Worm (Caenorhabditis elegans) whole organism, midembryonic: ENCODE data around the gene nhr-221.
"Not testable (repeated sequence)": the region's sequence is repeated elsewhere in the genome, so short reads cannot be mapped to it uniquely, and the experiment has no call there.

ENCODE experiments used
- T22C8.4 ChIP-seq: fragments of 200-800 bp; sonication (Bioruptor generic); IDR thresholded peaks from 2 replicates; pipeline ENCODE4 v1.3.6; 2022; ENCODE audit warnings: missing genetic modification characterization, missing compliant biosample characterization
- cog-1 ChIP-seq: sonication (generic microtip); optimal IDR thresholded peaks from 2 replicates; lab custom pipeline; 2016; ENCODE audit warnings: missing genetic modification characterization, missing compliant biosample characterization
- flt-1 ChIP-seq: fragments of 200-800 bp; sonication (Bioruptor generic); IDR thresholded peaks from 2 replicates; pipeline ENCODE4 v1.3.6; 2022; ENCODE audit warnings: missing genetic modification characterization, missing compliant biosample characterization
- klf-2 ChIP-seq: fragments of 200-800 bp; sonication (Bioruptor generic); conservative IDR thresholded peaks from 2 replicates; pipeline ENCODE4 v1.3.6; 2022; ENCODE audit warnings: missing genetic modification reagents, missing genetic modification characterization, missing compliant biosample characterization
- med-1 ChIP-seq: sonication (generic microtip); optimal IDR thresholded peaks from 2 replicates; lab custom pipeline; 2017; ENCODE audit warnings: missing genetic modification characterization, mild to moderate bottlenecking, missing compliant biosample characterization, antibody characterized with exemption, missing genetic modification reagents; ENCODE audit not compliant: insufficient read depth
- ref-1 ChIP-seq: fragments of 200-800 bp; sonication (Bioruptor generic); conservative IDR thresholded peaks from 2 replicates; pipeline ENCODE4 v1.3.6; 2022; ENCODE audit warnings: missing genetic modification reagents, missing genetic modification characterization, missing compliant biosample characterization
- tab-1 ChIP-seq: fragments of 200-800 bp; sonication (Bioruptor generic); IDR thresholded peaks from 2 replicates; pipeline ENCODE4 v1.3.6; 2022; ENCODE audit warnings: missing genetic modification characterization, missing compliant biosample characterization
- ztf-23 ChIP-seq: fragments of 200-800 bp; sonication (Bioruptor generic); IDR thresholded peaks from 2 replicates; pipeline ENCODE4 v1.3.6; 2022; ENCODE audit warnings: missing genetic modification reagents, missing genetic modification characterization, missing compliant biosample characterization
- ztf-29 ChIP-seq: fragments of 200-800 bp; sonication (Bioruptor generic); IDR thresholded peaks from 2 replicates; pipeline ENCODE4 v1.3.6; 2022; ENCODE audit warnings: missing genetic modification reagents, missing genetic modification characterization, missing compliant biosample characterization

nhr-221 gene

ce11 chrV:3575759-3576158 lies 40.6 kb upstream of the nhr-221 start, which contains the start of gene grl-27:
TSS of gene grl-27 (minus strand) at chrV:3575859.
- TF ChIP-seq med-1 (no peak), ztf-29 (no peak), T22C8.4 (no peak), flt-1 (GFP tag; lab: Robert Waterston, UW) (no peak), ref-1 (GFP tag; lab: Robert Waterston, UW) (no peak), cog-1 (tag; lab: Kevin White, UChicago) (no peak), klf-2 (GFP tag; lab: Robert Waterston, UW) (no peak), ztf-23 (GFP tag; lab: Robert Waterston, UW) (no peak)

DNA sequence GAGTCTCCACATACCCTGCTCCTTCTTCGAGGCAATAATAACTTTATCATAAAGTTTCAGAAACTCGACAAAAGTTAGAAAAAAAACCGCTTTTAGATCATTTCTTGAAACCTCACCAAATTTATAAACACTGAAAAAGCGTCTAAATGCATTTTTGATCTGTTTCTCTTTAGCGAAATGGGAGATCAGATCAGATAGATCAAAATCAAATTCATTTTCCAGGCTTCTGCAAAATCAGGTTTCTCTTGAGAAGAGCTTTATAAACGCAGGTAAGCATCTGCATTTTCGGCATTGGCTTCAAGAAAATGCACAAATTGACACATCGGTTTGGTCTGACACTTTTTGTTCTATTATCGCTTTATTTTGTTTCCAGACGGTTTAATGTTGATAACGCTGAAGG lies 37.2 kb upstream of the nhr-221 start, which contains the start of gene F40C5.1:
Gene F40C5.1 (plus strand): TSS at position 301 of the 400 bp plus-strand sequence.
- not testable (repeated sequence) for TF ChIP-seq flt-1 (GFP tag; lab: Robert Waterston, UW); klf-2 (GFP tag; lab: Robert Waterston, UW); T22C8.4

- TF ChIP-seq T22C8.4; ref-1 (GFP tag; lab: Robert Waterston, UW); cog-1 (tag; lab: Kevin White, UChicago): not testable (repeated sequence)
These were observed 35.5 kb upstream of the nhr-221 start, which contains the start of gene F40C5.2 for ce11 chrV:3570695-3571094. TSS of gene F40C5.2 (plus strand) at chrV:3570995.

DNA sequence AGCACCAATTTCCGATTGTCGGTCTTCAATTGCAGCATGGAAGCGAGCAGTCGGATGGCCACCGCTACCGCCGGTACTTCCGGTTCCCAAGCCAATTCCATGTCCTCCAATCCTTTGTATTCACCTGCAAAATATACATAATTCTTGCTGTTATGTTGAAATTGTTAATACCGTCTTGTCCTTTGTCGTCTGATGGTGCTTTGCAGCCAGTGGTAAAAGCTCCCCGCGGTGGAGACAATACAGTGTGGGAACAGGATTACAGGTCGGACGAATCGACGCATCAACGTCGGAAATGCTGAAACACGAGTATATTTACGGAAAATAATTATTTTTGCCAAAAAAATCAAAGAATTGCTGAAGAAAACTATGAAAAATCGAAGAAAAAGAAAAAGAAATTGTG lies 29.2 kb upstream of the nhr-221 start, which contains the start of gene T24A6.17:
Gene T24A6.17 (minus strand): TSS at position 101 of the 400 bp plus-strand sequence.
- not testable (repeated sequence) for TF ChIP-seq ref-1, flt-1, klf-2 (GFP tag; lab: Robert Waterston, UW)

ce11 chrV:3562824-3563223 lies 27.7 kb upstream of the nhr-221 start, which contains the start of gene T24A6.16:
TSS of gene T24A6.16 (minus strand) at chrV:3562924.
- TF ChIP-seq klf-2 (GFP tag; lab: Robert Waterston, UW); cog-1 (tag; lab: Kevin White, UChicago); ztf-29: not testable (repeated sequence)

DNA sequence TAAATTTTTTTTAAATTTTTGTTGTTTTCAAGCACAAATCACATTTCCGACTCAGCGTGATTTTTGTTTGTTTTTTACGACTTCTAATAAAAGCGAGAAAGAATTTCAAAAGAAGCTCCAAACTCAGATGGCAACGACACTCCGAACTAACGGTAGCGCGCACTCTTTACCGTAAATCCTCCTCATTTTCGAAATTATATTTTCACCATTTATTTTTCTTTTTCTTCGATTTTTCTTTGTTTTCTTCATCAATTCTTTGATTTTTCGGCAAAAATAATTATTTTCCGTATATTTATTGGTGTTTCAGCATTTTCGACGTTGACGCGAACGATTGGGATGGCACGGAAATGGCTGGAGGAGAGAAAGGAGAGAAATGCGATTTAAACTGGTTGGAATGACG lies 23.6 kb upstream of the nhr-221 start, which contains the start of gene T24A6.1:
Gene T24A6.1 (plus strand): TSS at position 301 of the 400 bp plus-strand sequence.
- TF ChIP-seq ztf-29; ztf-23 (GFP tag; lab: Robert Waterston, UW); flt-1 (GFP tag; lab: Robert Waterston, UW): not testable (repeated sequence)

- TF ChIP-seq med-1 (no peak), cog-1 (tag; lab: Kevin White, UChicago) (no peak), ztf-29 (no peak), ztf-23 (GFP tag; lab: Robert Waterston, UW) (no peak)
These were observed 22.3 kb upstream of the nhr-221 start, which contains the start of gene grl-31 for ce11 chrV:3557422-3557821. TSS of gene grl-31 (minus strand) at chrV:3557778.

DNA sequence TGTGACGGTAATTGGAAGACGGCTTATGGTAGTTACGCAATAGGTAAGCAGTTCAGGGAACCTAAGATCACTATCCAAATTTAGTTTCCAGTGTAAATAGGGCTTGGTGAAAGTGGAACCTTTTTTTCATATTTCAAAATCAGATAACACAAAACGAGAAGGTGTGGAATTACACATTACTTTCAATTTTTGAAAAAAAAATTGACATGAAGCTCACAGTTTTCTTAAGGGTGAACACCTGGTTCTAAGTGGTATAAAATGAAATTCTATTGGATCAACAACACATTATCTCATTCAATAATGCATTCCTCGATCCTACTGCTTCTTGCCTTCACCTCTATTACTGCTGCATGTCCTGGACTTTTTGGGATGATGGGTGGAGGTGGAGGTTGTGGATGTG lies 20.8 kb upstream of the nhr-221 start, which contains the start of gene grl-30:
Gene grl-30 (plus strand): TSS at position 301 of the 400 bp plus-strand sequence.
- TF ChIP-seq cog-1 (tag; lab: Kevin White, UChicago) (no peak), ztf-29 (no peak), flt-1 (GFP tag; lab: Robert Waterston, UW) (no peak), tab-1 (GFP tag; lab: Robert Waterston, UW) (no peak), ref-1 (GFP tag; lab: Robert Waterston, UW) (no peak), ztf-23 (GFP tag; lab: Robert Waterston, UW) (no peak), med-1 (no peak), T22C8.4 (no peak), klf-2 (GFP tag; lab: Robert Waterston, UW) (no peak)

DNA sequence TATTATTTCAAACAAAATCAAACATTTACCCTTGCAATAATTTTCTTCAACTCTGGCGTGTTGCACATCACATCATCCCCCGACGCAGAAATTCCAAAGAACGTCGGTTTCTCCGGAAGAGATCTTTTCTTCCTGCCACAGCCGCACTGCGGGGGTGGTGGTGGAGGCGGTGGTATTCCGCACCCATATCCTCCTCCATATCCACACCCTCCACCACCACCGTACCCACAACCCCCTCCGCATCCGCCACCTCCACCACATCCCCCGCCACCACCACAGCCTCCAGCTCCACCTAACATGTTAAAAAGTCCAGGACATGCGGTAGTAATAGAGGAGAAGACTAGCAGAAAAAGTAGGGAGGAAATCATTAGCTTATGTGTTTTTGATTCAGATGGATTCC lies 19.7 kb upstream of the nhr-221 start, which contains the start of gene grl-29:
Gene grl-29 (minus strand): TSS at position 368 of the 400 bp plus-strand sequence.
- TF ChIP-seq flt-1 (GFP tag; lab: Robert Waterston, UW) (no peak), ztf-23 (GFP tag; lab: Robert Waterston, UW) (0 out of 2 replicates have a peak, but pooled peaks have one; percentile 19), ztf-29 (no peak)

DNA sequence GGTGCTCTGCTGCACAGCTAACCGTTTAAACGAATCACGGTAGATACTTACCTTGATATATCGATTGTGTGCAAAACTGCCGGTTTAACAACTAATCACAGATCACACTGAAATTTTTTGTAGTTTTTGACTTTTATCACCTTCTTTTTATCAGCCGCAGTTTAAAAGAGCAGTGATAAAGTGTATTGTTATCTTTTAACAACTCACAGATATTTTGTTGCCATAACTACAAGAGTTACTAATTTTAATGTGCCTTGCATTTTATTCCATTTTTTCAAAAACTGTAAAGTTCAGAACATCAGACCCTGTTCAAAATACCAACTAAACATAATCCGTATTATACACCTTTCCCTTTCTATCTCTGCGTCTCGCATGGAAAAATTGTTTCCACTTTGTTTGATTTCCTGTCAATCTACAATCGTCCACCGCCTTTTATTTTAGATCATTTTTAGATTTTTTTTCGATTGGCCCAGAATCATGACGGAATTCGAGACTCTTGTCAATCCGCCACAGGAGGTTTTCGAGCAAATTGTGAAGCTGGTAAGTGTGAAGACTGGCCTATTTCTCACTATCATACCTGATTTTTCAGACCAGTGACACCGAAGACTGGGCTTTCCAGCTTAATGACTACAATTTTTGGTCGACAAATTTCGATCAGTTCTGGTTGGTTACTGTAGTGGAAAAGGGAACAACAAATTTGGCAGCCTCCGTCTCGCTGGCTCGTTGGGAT lies 17.7 kb upstream of the nhr-221 start, which contains the start of gene T24A6.20:
Gene T24A6.20 (plus strand): TSS at position 395 of the 730 bp plus-strand sequence.
- no peak for TF ChIP-seq med-1
- TF ChIP-seq tab-1 (GFP tag; lab: Robert Waterston, UW): no peak
- no peak for TF ChIP-seq ztf-23 (GFP tag; lab: Robert Waterston, UW)
- TF ChIP-seq T22C8.4: no peak
- no peak for TF ChIP-seq klf-2 (GFP tag; lab: Robert Waterston, UW)
- no peak for TF ChIP-seq ref-1 (GFP tag; lab: Robert Waterston, UW)
- TF ChIP-seq cog-1 (tag; lab: Kevin White, UChicago): no peak
- no peak for TF ChIP-seq ztf-29
- no peak for TF ChIP-seq flt-1 (GFP tag; lab: Robert Waterston, UW)
